Fruit fly (Drosophila melanogaster) whole organism, larva: Measurements from ENCODE around the gene CG6144.

Experiments
- noc ChIP-seq: fragments of 200-800 bp; sonication (Bioruptor generic); optimal IDR thresholded peaks from 3 replicates; lab custom pipeline; 2019; ENCODE audit warnings: missing biosample characterization, mild to moderate bottlenecking, missing genetic modification characterization, moderate library complexity

CG6144 gene

DNA sequence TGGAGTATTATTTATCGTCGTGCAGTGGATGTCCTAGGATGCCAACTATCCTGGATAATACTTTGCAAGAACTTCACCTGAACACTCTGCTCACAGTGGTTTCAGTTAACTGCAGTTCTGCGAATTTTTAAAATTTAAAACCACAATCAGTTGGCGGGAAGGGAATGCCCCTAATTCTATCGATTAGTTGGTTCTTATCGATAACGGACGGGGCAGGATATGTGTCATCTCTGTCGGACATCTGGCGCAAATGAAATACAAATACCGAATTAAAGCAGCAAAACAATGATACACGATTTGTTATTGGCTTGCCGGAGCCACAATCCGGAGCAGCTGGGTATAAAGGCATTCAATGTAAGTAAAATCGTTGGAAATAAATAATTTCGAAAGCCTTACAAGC, 5.4 kb upstream of the CG6144 start, which contains the start of gene Grip75:
TSS of gene Grip75 (plus strand) at position 223 of the 400 bp plus-strand sequence.
- TF ChIP-seq noc (tag; lab: Kevin White, UChicago): no peak

DNA sequence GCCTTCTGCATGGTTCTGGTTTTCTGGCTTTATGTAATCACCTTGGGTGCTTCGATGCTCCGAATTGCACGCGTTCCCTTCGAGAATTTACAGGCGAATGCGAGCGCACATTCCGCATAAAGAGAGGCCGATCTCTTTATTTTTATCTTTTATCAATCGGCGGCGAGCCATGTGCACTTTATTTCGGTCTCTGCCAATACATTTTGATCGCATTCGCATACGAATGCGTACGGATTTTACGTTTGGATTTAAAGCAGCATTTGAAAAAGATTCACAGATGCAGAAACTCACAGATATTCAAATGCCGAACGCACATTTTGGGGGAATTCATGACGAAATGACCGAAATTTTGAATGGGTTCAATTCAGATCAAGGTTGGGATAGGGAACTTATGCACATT, 2.9 kb downstream of the CG6144 start, which contains the start of gene CG13144:
TSS of gene CG13144 (minus strand) at position 101 of the 400 bp plus-strand sequence.
- TF ChIP-seq noc (tag; lab: Kevin White, UChicago): no peak

DNA sequence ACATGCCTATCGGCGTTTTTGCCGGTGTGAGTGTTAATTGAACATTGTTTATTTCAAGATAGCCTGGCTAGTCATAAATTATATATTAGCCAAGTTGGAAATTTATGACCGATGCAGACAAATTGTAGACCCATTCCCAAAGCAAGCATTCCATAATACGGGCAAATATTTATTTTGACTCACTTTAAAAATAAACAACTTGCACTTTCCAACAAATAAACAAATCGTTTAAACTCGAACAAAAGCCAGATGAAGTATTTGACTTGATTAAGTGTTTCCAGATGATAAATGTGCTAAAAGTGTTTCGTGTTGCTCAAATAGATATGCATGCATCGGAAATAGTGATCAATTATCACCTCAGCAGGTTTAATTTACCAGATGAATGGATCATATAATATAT, 7.0 kb downstream of the CG6144 start:
- TF ChIP-seq noc (tag; lab: Kevin White, UChicago): no peak

DNA sequence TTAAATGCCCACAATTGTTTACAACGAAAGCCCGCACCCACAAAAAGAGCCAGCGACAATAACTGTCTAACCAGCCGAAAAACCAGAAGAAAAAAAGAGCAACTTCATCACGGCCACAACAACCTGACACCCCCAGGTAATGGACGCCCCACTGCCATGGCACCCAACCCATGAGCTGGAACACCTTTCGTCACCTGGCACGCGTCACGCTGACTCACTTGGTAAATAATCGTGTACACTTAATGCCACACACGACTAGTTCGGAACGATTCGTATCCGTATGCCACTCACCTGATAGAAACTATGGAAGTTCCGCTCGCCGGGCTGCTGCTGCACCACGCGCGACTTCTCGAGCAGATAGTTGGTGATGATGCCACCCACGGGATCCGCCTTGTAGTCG, 7.8 kb downstream of the CG6144 start:
- no peak for TF ChIP-seq noc (tag; lab: Kevin White, UChicago)

DNA sequence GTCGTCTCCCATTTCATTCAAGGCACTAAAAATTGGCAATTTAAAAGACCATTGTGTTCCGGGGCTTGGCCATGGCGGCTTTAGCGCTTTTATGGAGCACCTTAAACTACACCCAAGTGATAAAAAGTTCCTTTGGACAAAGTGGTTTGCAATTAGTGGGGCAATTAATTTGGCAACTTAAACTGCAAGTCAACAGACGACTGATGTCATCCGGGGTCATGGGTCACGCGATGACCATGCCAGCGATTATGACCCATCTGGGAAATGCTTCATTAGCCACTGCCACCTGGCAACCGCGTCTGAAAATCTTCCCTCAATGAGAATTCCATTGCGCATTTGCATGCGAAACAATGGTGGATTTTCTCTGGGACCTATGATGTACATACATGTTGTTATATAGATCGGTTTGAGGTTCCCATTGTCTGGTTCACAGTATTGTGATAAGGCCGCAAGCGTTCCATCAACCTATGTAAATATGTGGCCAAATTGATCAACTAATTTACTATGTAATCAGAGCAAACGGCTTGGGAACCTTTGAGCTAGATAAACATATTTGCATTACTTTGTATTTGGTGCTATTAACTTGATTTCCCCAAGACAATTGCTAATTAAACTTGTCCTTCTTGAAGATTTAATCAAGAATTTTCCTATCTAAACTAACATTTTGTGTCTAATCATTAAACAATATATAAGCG, 8.8 kb downstream of the CG6144 start:
- TF ChIP-seq noc (tag; lab: Kevin White, UChicago): no peak

DNA sequence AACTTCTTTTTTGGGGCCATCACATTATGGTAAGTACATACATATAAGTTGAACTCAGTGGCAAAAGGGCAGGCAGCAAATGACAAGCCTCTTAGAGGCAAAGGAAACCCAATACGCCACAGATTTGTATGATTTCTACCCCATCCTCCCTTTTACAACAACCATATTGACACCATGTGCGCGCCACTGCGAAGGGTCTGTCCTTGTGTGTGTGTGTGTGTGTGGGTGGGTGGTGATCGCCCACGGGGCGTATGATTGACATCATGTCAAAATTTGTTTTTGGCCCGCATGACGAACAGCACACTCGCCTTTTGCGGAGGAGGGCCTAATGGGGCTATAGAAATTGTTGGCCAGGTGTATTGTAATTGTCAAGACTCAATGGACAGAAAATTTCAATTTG, 11.1 kb downstream of the CG6144 start:
- TF ChIP-seq noc (tag; lab: Kevin White, UChicago): no peak

DNA sequence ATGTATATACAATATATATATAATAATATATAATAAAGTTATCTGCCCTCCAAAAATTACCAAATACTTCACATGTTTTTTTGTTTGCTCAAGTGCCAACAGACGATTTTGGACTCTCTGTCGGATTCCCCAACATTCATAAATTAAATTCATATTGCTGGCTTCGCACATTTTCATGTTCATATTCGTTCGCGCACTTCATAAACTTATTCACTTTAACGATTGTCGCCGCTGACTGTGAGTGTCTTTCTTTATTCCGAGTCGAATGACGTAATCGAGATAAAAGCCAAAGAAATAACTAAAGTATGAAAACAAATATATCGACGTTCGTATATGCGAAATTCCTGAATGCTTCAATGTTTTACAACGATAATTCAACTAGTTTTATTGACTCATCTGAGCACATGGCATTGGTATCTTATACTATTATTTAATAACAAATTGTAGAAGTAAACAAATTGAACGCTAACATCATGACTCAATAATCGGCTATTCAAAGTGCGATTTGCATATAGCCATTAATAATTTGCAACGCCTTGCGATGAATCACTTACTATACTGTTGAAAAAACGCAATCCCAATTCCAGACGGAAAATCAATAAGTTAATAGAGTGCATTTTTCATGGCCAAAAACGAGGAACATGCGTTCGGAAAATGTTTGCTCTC, 11.9 kb downstream of the CG6144 start:
- no peak for TF ChIP-seq noc (tag; lab: Kevin White, UChicago)

DNA sequence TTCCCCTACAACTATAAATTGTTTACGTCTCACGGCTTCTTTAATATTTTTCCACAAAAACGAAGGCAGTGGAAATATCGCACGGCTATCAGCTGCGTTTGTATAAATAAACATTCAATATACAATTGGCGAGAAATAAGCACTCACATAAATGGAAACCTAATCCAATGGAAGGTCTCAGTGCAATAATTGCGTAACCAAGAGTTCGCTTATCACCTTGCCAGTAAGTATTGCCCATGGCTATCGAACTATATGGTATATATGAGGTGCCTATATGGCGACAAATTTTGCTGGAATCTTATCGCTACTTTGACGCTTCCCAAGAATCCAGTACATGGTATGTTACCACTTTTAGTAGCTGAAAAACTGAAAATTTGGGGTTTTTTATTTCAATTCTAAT, 13.8 kb downstream of the CG6144 start:
- no peak for TF ChIP-seq noc (tag; lab: Kevin White, UChicago)

DNA sequence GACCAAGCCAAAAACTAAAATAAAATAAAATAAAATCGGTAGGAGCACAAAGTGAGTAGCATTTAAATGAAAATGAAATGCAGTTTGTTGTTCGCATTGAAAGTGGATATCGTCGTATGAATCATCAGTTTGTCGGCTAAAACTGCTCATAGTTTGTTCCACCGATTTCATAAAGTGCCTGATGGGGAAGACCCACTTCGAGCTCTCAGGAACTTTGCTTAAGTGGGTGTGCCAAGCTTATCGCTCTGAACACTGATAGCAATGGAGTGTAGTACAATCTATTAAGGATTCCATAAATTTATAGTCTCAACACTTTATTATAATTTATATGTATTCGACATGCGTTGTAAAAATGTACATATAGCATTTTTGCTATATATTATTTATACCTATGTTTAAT, 14.4 kb downstream of the CG6144 start:
- peak; percentile 27 for TF ChIP-seq noc (tag; lab: Kevin White, UChicago)

DNA sequence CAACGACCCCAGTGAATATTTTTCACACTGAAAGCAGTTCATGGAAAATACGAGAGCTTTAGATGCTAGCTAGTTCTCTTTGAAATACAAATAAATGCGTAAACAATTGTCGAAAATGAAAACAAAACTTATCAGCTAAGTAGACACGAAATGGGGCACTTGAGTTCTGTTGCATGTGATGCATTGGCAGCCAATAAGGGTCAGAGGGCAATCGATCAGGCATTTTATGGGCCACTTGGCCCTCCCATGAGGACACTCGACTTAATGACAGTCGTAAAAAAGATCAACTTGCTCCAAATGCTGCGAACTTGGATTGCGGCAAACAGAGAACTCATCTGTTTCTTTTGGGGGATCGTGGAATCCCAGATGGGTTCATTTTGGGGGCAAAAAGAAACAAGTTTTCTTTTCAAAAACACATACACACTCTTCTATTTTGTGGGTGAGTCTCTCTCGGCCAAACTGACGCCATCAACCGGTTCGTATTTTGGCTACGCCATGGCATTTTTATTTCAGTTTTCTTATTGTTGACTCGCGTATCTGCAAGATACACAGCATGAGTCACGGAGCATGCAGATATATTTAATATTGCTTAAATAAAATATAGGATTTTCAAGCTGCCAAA, 15.0 kb downstream of the CG6144 start:
- TF ChIP-seq noc (tag; lab: Kevin White, UChicago): no peak

DNA sequence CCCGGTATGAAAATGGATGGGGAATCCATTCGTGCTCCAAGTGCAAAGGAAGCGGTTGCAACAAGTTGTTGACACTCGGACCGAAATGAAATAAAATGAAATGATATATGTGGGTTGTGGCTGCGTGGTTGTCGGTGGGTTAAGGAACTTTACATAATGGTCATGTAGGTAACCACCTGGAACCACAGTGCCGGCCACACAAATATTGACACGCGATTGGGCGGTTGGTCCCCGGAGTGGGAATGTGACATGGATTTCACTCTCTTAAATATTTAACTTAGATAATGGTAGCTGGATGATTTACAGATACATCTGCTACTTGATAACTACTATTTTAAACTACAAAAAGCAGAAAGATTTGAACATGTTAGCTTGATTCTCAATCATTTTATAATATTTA, 16.4 kb downstream of the CG6144 start:
- TF ChIP-seq noc (tag; lab: Kevin White, UChicago): no peak

DNA sequence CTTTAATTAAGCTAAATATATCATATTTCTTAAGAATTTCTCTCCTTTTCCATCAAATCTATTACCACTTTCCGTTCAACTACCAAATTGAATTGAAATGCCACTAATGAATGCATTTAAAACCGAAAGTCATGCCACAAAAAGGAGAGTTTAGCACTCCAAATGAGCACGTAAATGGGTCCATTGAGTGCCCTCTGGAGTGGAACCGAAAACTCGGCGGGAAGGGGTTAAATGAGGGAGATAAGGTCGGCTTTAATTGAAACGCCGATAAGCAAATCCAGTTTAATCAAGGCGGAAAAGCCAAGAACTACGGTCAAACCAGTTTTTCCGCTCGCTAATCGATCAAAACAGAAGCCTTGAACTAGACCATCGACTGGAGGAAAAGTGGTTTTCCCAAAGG, 16.9 kb downstream of the CG6144 start:
- TF ChIP-seq noc (tag; lab: Kevin White, UChicago): no peak

DNA sequence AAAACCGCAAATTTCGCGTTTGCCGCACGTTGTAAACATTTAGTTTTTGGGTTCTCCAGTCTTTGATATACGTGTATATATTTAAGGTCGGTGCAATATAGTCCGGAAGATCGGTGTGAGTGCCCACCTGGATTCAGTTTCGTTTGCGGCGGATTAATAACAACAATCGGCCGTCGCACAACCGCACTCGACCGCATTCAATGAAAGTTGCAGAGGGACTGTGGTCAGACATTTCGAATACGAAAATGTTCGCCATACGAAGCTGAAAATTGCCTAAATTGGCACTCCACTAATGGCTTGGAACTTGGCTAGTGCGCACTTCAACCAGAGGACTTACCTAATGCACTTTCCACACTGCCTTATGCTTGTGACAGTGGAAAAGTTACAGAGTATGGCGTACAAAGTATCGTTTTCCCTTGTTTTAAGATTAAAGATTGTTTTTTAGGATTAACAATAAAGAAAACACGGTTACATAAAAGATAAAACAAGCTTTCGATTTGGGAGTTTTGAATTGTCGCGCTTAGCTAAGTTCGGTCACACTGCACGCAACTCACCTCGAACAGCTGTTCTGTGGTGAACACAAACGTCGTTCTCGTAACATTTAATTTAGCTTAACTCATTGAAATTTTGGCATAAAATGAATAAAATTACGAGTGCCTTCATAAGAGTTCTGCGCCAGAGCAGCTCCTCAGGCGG, 18.2 kb downstream of the CG6144 start, which contains the start of the genes Myo31DF and CG6094:
TSS of gene Myo31DF (minus strand) at position 223 of the 696 bp plus-strand sequence.
TSS of gene CG6094 (plus strand) at position 525 of the 696 bp plus-strand sequence.
- peak; percentile 30 for TF ChIP-seq noc (tag; lab: Kevin White, UChicago)

DNA sequence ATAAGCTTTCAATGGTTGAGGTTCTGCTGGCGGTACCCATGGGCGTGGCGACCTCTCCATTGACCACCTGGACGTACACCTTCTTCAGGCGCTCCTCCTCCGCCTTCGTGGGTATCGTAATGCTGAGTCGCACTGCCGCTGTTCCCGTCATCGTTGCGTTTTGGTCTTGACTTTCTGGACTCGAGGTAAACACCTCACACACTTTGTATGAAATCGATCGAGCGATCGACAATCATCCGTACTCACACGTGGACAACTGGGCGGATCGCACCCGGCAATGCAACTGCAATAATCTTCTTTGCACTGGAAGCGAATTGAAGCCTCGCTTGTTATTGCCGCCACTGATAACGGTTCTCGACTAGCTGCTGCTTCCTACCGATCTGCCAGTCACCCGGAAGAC, 21.6 kb downstream of the CG6144 start, which contains the start of gene CG7384:
TSS of gene CG7384 (minus strand) at position 366 of the 400 bp plus-strand sequence.
- TF ChIP-seq noc (tag; lab: Kevin White, UChicago): no peak

DNA sequence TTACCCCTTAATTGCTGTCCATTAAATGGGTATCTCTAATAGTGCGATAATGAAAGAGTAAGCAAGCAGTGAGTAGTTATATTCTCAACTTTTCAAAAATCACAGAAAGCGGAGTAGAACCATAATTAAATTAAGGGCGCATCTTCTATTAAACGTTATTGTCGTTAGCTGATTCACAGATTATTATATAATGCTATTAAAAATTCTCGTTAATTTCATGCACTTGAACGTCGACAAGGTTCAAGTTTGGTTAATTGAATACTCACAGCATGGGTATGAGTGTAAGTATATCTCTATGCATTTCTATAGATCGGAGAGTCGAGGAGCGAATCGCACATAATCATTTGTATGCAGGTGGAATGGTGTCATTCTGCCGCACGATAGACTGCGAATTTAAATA, 22.3 kb downstream of the CG6144 start:
- no peak for TF ChIP-seq noc (tag; lab: Kevin White, UChicago)
